Fruit fly (Drosophila melanogaster) whole organism, embryonic: Measurements from ENCODE around the gene Surf1.

Source experiments
- Adf1 ChIP-seq: fragments of 200-800 bp; sonication (Bioruptor generic); IDR thresholded peaks from 2 replicates; pipeline ENCODE4 v1.3.6; 2022; ENCODE audit warnings: missing biosample characterization, missing genetic modification characterization
- Aef1 ChIP-seq: fragments of 200-800 bp; sonication (Bioruptor generic); IDR thresholded peaks from 3 replicates; pipeline ENCODE4 v1.3.6; 2022; ENCODE audit warnings: missing biosample characterization, missing genetic modification characterization
- CG10321 ChIP-seq: fragments of 200-800 bp; sonication (Bioruptor generic); IDR thresholded peaks from 2 replicates; pipeline ENCODE4 v1.3.6; 2022; ENCODE audit warnings: missing biosample characterization, missing genetic modification characterization
- CG10366 ChIP-seq: fragments of 200-800 bp; sonication (Bioruptor generic); IDR thresholded peaks from 2 replicates; pipeline ENCODE4 v1.3.6; 2022; ENCODE audit warnings: missing biosample characterization, missing genetic modification characterization
- CG10654 ChIP-seq: fragments of 200-800 bp; sonication (Bioruptor generic); optimal IDR thresholded peaks from 2 replicates; lab custom pipeline; 2016; ENCODE audit warnings: missing biosample characterization, missing genetic modification characterization
- CG11696 ChIP-seq: fragments of 200-800 bp; sonication (Bioruptor generic); IDR thresholded peaks from 2 replicates; pipeline ENCODE4 v1.3.6; 2022; ENCODE audit warnings: missing biosample characterization, missing genetic modification characterization
- CG12071 ChIP-seq: fragments of 200-800 bp; sonication (Bioruptor generic); optimal IDR thresholded peaks from 3 replicates; lab custom pipeline; 2018; ENCODE audit warnings: missing biosample characterization, mild to moderate bottlenecking, missing genetic modification characterization
- CG13296 ChIP-seq: fragments of 200-800 bp; sonication (Bioruptor generic); optimal IDR thresholded peaks from 3 replicates; lab custom pipeline; 2018; ENCODE audit warnings: missing biosample characterization, mild to moderate bottlenecking, missing genetic modification characterization
- CG14014 ChIP-seq: fragments of 200-800 bp; sonication (Bioruptor generic); IDR thresholded peaks from 2 replicates; pipeline ENCODE4 v1.3.6; 2022; ENCODE audit warnings: missing biosample characterization, missing genetic modification characterization
- CG14860 ChIP-seq: fragments of 200-800 bp; sonication (Bioruptor generic); IDR thresholded peaks from 3 replicates; pipeline ENCODE4 v1.3.6; 2022; ENCODE audit warnings: missing biosample characterization, missing genetic modification characterization; ENCODE audit not compliant: partially characterized antibody
- CG1603 ChIP-seq: fragments of 200-800 bp; sonication (Bioruptor generic); optimal IDR thresholded peaks from 2 replicates; lab custom pipeline; 2019; ENCODE audit warnings: missing biosample characterization, mild to moderate bottlenecking, missing genetic modification characterization, moderate library complexity
- CG17912 ChIP-seq: fragments of 200-800 bp; sonication (Bioruptor generic); optimal IDR thresholded peaks from 2 replicates; lab custom pipeline; 2018; ENCODE audit warnings: missing biosample characterization, mild to moderate bottlenecking, missing genetic modification characterization
- CG1832 ChIP-seq: fragments of 200-800 bp; sonication (Bioruptor generic); optimal IDR thresholded peaks from 2 replicates; lab custom pipeline; 2017; ENCODE audit warnings: missing biosample characterization, mild to moderate bottlenecking, missing genetic modification characterization, inconsistent platforms
- CG18619 ChIP-seq: fragments of 200-800 bp; sonication (Bioruptor generic); optimal IDR thresholded peaks from 3 replicates; lab custom pipeline; 2017; ENCODE audit warnings: missing biosample characterization, mild to moderate bottlenecking, missing genetic modification characterization
- CG2712 ChIP-seq: fragments of 200-800 bp; optimal IDR thresholded peaks from 3 replicates; lab custom pipeline; 2019; ENCODE audit warnings: missing biosample characterization, mild to moderate bottlenecking, missing genetic modification characterization, moderate library complexity
- CG4424 ChIP-seq: fragments of 200-800 bp; sonication (Bioruptor generic); optimal IDR thresholded peaks from 3 replicates; lab custom pipeline; 2016; ENCODE audit warnings: missing biosample characterization, missing genetic modification characterization
- CG6689 ChIP-seq: fragments of 200-800 bp; sonication (Bioruptor generic); IDR thresholded peaks from 2 replicates; pipeline ENCODE4 v1.3.6; 2022; ENCODE audit warnings: missing biosample characterization, missing genetic modification characterization
- CG6813 ChIP-seq: fragments of 200-800 bp; sonication (Bioruptor generic); optimal IDR thresholded peaks from 2 replicates; lab custom pipeline; 2017; ENCODE audit warnings: missing biosample characterization, missing genetic modification characterization, mild to moderate bottlenecking, moderate library complexity, missing genetic modification reagents
- CG8765 ChIP-seq: fragments of 200-800 bp; sonication (Bioruptor generic); IDR thresholded peaks from 2 replicates; pipeline ENCODE4 v1.3.6; 2022; ENCODE audit warnings: missing biosample characterization, missing genetic modification characterization
- Drgx ChIP-seq: fragments of 200-800 bp; sonication (Bioruptor generic); IDR thresholded peaks from 2 replicates; pipeline ENCODE4 v1.3.6; 2022; ENCODE audit warnings: missing biosample characterization, missing genetic modification characterization
- Elba2 ChIP-seq: fragments of 200-800 bp; sonication (Bioruptor generic); optimal IDR thresholded peaks from 3 replicates; lab custom pipeline; 2016; ENCODE audit warnings: missing biosample characterization, missing genetic modification characterization
- H2.0 ChIP-seq: fragments of 200-800 bp; sonication (Bioruptor generic); IDR thresholded peaks from 2 replicates; pipeline ENCODE4 v1.3.6; 2022; ENCODE audit warnings: missing biosample characterization, missing genetic modification characterization
- Hr78 ChIP-seq, 2 experiments: fragments of 200-800 bp in 1 of 2; fragments of >200 bp in 1 of 2; sonication (Bioruptor generic) in 1 of 2; optimal IDR thresholded peaks; 2 replicates each; lab custom pipeline; 2017 to 2019; ENCODE audit warnings: missing biosample characterization in 2 of 2, missing genetic modification characterization in 2 of 2, mild to moderate bottlenecking in 1 of 2, moderate library complexity in 1 of 2
- Lim3 ChIP-seq: fragments of 200-800 bp; sonication (Bioruptor generic); IDR thresholded peaks from 2 replicates; pipeline ENCODE4 v1.3.6; 2022; ENCODE audit warnings: missing biosample characterization, missing genetic modification characterization
- Mrtf ChIP-seq: fragments of 200-800 bp; sonication (Bioruptor generic); IDR thresholded peaks from 3 replicates; pipeline ENCODE4 v1.3.6; 2022; ENCODE audit warnings: missing biosample characterization, missing genetic modification characterization
- Neu2 ChIP-seq: fragments of 200-800 bp; sonication (Bioruptor generic); optimal IDR thresholded peaks from 3 replicates; lab custom pipeline; 2016; ENCODE audit warnings: missing biosample characterization, missing genetic modification characterization, borderline replicate concordance
- Spps ChIP-seq: fragments of 200-800 bp; sonication (Bioruptor generic); optimal IDR thresholded peaks from 2 replicates; lab custom pipeline; 2018; ENCODE audit warnings: missing biosample characterization, mild to moderate bottlenecking, missing genetic modification characterization
- cg ChIP-seq: fragments of 200-800 bp; sonication (Bioruptor generic); optimal IDR thresholded peaks from 3 replicates; lab custom pipeline; 2019; ENCODE audit warnings: missing biosample characterization, mild to moderate bottlenecking, missing genetic modification characterization, moderate library complexity
- chinmo ChIP-seq: fragments of 200-800 bp; sonication (Bioruptor generic); IDR thresholded peaks from 4 replicates; pipeline ENCODE4 v1.3.6; 2022; ENCODE audit warnings: missing biosample characterization, missing genetic modification characterization; ENCODE audit not compliant: partially characterized antibody
- ci ChIP-seq: fragments of 200-800 bp; sonication (Bioruptor generic); IDR thresholded peaks from 3 replicates; pipeline ENCODE4 v1.3.6; 2022; ENCODE audit warnings: missing biosample characterization, missing genetic modification characterization
- dmrt11E ChIP-seq: fragments of 200-800 bp; sonication (Bioruptor generic); optimal IDR thresholded peaks from 3 replicates; lab custom pipeline; 2018; ENCODE audit warnings: missing biosample characterization, mild to moderate bottlenecking, missing genetic modification characterization, moderate library complexity
- fu2 ChIP-seq: fragments of 200-800 bp; sonication (Bioruptor generic); optimal IDR thresholded peaks from 2 replicates; lab custom pipeline; 2016; ENCODE audit warnings: missing biosample characterization, missing genetic modification characterization
- her ChIP-seq: fragments of 200-800 bp; sonication (Bioruptor generic); optimal IDR thresholded peaks from 2 replicates; lab custom pipeline; 2016; ENCODE audit warnings: missing biosample characterization, missing genetic modification characterization
- lbe ChIP-seq: fragments of 200-800 bp; sonication (Bioruptor generic); optimal IDR thresholded peaks from 2 replicates; lab custom pipeline; 2016; ENCODE audit warnings: missing biosample characterization, mild to moderate bottlenecking, missing genetic modification characterization
- nerfin-1 ChIP-seq: fragments of 200-800 bp; sonication (Bioruptor generic); optimal IDR thresholded peaks from 3 replicates; lab custom pipeline; 2019; ENCODE audit warnings: missing biosample characterization, mild to moderate bottlenecking, missing genetic modification characterization, moderate library complexity
- org-1 ChIP-seq: fragments of 200-800 bp; sonication (Bioruptor generic); optimal IDR thresholded peaks from 2 replicates; lab custom pipeline; 2017; ENCODE audit warnings: missing biosample characterization, missing genetic modification characterization
- prd ChIP-seq, 3 experiments: fragments of >200 bp in 2 of 3; fragments of 200-800 bp in 1 of 3; sonication (Bioruptor generic) in 1 of 3; optimal IDR thresholded peaks in 2 of 3; IDR thresholded peaks in 1 of 3; 2 replicates in 2 of 3; 3 replicates in 1 of 3; pipeline versions ENCODE4 v1.3.6 to Lab custom; 2017 to 2022; ENCODE audit warnings: missing biosample characterization in 1 of 3, missing genetic modification characterization in 1 of 3
- rib ChIP-seq: fragments of 200-800 bp; sonication (Bioruptor generic); IDR thresholded peaks from 2 replicates; pipeline ENCODE4 v1.3.6; 2022; ENCODE audit warnings: missing biosample characterization, missing genetic modification characterization
- row ChIP-seq: fragments of 200-800 bp; sonication (Bioruptor generic); IDR thresholded peaks from 3 replicates; pipeline ENCODE4 v1.3.6; 2022; ENCODE audit warnings: missing biosample characterization, missing genetic modification characterization
- run ChIP-seq: fragments of 200-800 bp; sonication (Bioruptor generic); optimal IDR thresholded peaks from 3 replicates; lab custom pipeline; 2018; ENCODE audit warnings: missing biosample characterization, mild to moderate bottlenecking, missing genetic modification characterization
- schlank ChIP-seq: fragments of 200-800 bp; sonication (Bioruptor generic); optimal IDR thresholded peaks from 2 replicates; lab custom pipeline; 2018; ENCODE audit warnings: missing biosample characterization, mild to moderate bottlenecking, missing genetic modification characterization
- sna ChIP-seq: fragments of 200-800 bp; sonication (Bioruptor generic); IDR thresholded peaks from 2 replicates; pipeline ENCODE4 v1.3.6; 2022; ENCODE audit warnings: missing biosample characterization, missing genetic modification characterization; ENCODE audit not compliant: partially characterized antibody
- tin ChIP-seq: fragments of 200-800 bp; sonication (Bioruptor generic); optimal IDR thresholded peaks from 3 replicates; lab custom pipeline; 2016; ENCODE audit warnings: missing biosample characterization, missing genetic modification characterization
- trh ChIP-seq: fragments of 200-800 bp; sonication (Bioruptor generic); optimal IDR thresholded peaks from 2 replicates; lab custom pipeline; 2016; ENCODE audit warnings: missing biosample characterization, missing genetic modification characterization
- vnd ChIP-seq: fragments of 200-800 bp; sonication (Bioruptor generic); IDR thresholded peaks from 3 replicates; pipeline ENCODE4 v1.3.6; 2022; ENCODE audit warnings: missing biosample characterization, missing genetic modification characterization; ENCODE audit not compliant: partially characterized antibody
- vvl ChIP-seq: fragments of 200-800 bp; sonication (Bioruptor generic); IDR thresholded peaks from 2 replicates; pipeline ENCODE4 v1.3.6; 2022; ENCODE audit warnings: missing biosample characterization, missing genetic modification characterization
- yki ChIP-seq: fragments of >200 bp; optimal IDR thresholded peaks from 3 replicates; lab custom pipeline; 2018

The Surf1 gene

DNA sequence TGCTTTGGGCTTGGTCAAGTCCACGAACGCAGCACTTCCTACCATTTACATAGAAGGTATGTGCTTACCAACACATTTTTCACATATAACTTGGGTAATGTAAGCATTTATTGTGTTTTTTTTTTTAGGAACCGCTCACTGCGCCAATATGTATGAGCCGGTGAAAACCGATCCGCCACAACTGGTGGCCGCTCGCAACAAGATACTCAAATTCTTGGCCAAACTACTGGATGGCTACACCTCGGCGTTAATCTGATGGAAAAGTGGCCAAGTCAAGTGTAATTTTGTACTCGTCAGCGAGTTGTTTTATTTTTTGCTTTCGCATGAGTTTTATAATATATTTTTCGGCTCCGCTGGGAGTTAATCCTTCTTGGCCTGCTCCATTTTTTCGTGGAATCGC, 13.2 kb downstream of the Surf1 start:
- TF ChIP-seq Aef1 (GFP tag; lab: Robert Waterston, UW): no peak
- TF ChIP-seq CG6813 (GFP tag; lab: Kevin White, UChicago): no peak
- TF ChIP-seq CG2712: no peak
- no peak for TF ChIP-seq rib
- TF ChIP-seq Adf1: no peak

DNA sequence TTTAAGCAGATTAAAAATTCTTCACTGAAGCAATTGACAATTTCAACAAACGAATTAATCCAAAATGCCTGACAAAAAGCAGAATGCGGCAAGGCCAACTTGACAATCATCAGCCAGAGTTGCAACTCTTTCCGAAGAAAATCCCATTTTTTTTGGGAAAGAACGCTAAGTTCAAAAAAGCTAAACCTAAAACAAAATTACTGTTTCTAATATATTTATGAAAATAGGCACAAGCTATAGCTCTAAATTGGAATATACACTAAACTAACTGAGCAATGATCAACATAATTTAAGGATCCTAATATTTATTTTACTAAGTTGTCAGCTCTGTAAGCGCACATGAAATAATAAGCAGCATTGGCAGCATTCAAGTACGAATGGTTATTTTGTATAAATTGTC, 14.2 kb downstream of the Surf1 start, which contains the start of gene CG10063:
Gene CG10063, minus strand, starts transcription at position 101 of the 400 bp plus-strand sequence.
- no peak for TF ChIP-seq CG1603 (tag; lab: Kevin White, UChicago)
- no peak for TF ChIP-seq her (GFP tag; lab: Kevin White, UChicago)

DNA sequence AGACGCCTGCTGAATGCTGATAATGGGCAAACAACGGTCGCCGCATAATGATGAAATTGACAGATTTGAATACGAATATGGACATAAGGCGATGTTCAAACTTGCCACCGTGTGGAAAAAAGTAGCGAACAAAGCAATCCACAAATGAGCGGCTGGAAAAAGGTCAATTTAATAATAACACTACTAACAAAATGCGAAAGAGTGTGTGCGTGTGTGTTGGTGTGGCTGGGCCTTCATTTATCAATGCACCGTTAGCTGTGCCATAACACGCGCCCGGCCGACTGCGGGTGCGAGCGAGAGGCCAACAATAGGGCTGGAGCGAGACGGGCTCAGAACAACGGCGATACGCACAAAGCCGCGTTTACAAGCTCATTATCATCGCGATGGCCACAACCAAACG, 17.7 kb downstream of the Surf1 start:
- no peak for TF ChIP-seq tin (GFP tag; lab: Kevin White, UChicago)
- TF ChIP-seq H2.0 (GFP tag; lab: Robert Waterston, UW): no peak
- peak; percentile 21 for TF ChIP-seq run (tag; lab: Kevin White, UChicago)
- peak; percentile 28; the same call in 2 of the 3 replicates for TF ChIP-seq ci (GFP tag; lab: Robert Waterston, UW)
- 0 out of 3 replicates have a peak, but pooled peaks have one; percentile 28 for TF ChIP-seq Mrtf (GFP tag; lab: Robert Waterston, UW)
- TF ChIP-seq CG10366: no peak
- TF ChIP-seq CG13296: no peak
- TF ChIP-seq prd (optimal IDR thresholded peaks at IDR 0.05; lab: Kevin White, UChicago): no peak
- TF ChIP-seq prd (GFP tag; IDR thresholded peaks at IDR 0.05; lab: Robert Waterston, UW): no peak
- TF ChIP-seq Lim3 (GFP tag; lab: Robert Waterston, UW): no peak
- TF ChIP-seq org-1 (GFP tag; lab: Kevin White, UChicago): no peak
- no peak for TF ChIP-seq yki (lab: Kevin White, UChicago)
- peak; percentile 47; the same call in 1 of the 2 replicates for TF ChIP-seq vvl (GFP tag; lab: Robert Waterston, UW)
- no peak for TF ChIP-seq Elba2
- no peak for TF ChIP-seq dmrt11E (tag; lab: Kevin White, UChicago)
- TF ChIP-seq Spps (tag; lab: Kevin White, UChicago): no peak
- TF ChIP-seq CG11696 (GFP tag; lab: Robert Waterston, UW): no peak
- no peak for TF ChIP-seq schlank (tag; lab: Kevin White, UChicago)
- no peak for TF ChIP-seq CG17912 (GFP tag; lab: Kevin White, UChicago)
- no peak for TF ChIP-seq trh
- no peak for TF ChIP-seq fu2 (GFP tag; lab: Kevin White, UChicago)
- TF ChIP-seq Drgx: no peak
- peak; percentile 49 for TF ChIP-seq cg (GFP tag; lab: Kevin White, UChicago)
- no peak for TF ChIP-seq CG14014
- 0 out of 2 replicates have a peak, but pooled peaks have one; percentile 26 for TF ChIP-seq rib
- peak; percentile 50; the same call in 1 of the 2 replicates for TF ChIP-seq CG10321 (GFP tag; lab: Robert Waterston, UW)
- TF ChIP-seq CG10654: no peak
- TF ChIP-seq sna: no peak
- TF ChIP-seq vnd (GFP tag; lab: Robert Waterston, UW): no peak
- no peak for TF ChIP-seq CG6689
- TF ChIP-seq Neu2 (GFP tag; lab: Kevin White, UChicago): no peak
- 0 out of 4 replicates have a peak, but pooled peaks have one; percentile 68 for TF ChIP-seq chinmo (GFP tag; lab: Robert Waterston, UW)
- no peak for TF ChIP-seq CG4424 (GFP tag; lab: Kevin White, UChicago)
- TF ChIP-seq Hr78 (GFP tag; optimal IDR thresholded peaks at IDR 0.05; lab: Kevin White, UChicago): peak in 1 of 2 experiments; percentile 57
- TF ChIP-seq CG1832: peak; percentile 53
- peak; percentile 10; the same call in 1 of the 3 replicates for TF ChIP-seq row (GFP tag; lab: Robert Waterston, UW)
- TF ChIP-seq CG14860: no peak
- no peak for TF ChIP-seq CG8765
- no peak for TF ChIP-seq nerfin-1 (tag; lab: Kevin White, UChicago)
- TF ChIP-seq lbe (GFP tag; lab: Kevin White, UChicago): no peak
- TF ChIP-seq CG18619 (GFP tag; lab: Kevin White, UChicago): no peak
- no peak for TF ChIP-seq CG12071 (GFP tag; lab: Kevin White, UChicago)
